Worm (Caenorhabditis elegans): Measurements from ENCODE around the gene algn-11.

The algn-11 gene

ce11 chrIII:7304961-7305648, 14.7 kb upstream of the algn-11 start:
- TF ChIP-seq ceh-22 (tag; optimal IDR thresholded peaks at IDR 0.05) (no peak), K09A11.1 (tag; optimal IDR thresholded peaks at IDR 0.05; ENCODE audit: insufficient read depth) (no peak), ceh-9 (tag; optimal IDR thresholded peaks at IDR 0.05) (no peak), zip-5 (tag; optimal IDR thresholded peaks at IDR 0.05) (no peak), pha-2 (tag; optimal IDR thresholded peaks at IDR 0.05) (no peak), hlh-15 (tag; optimal IDR thresholded peaks at IDR 0.05) (no peak), pros-1 (tag; optimal IDR thresholded peaks at IDR 0.05) (no peak), npax-4 (tag; optimal IDR thresholded peaks at IDR 0.05) (no peak), gmeb-2 (tag; optimal IDR thresholded peaks at IDR 0.05) (no peak), syd-9 (tag; optimal IDR thresholded peaks at IDR 0.05) (no peak), ceh-34 (tag; optimal IDR thresholded peaks at IDR 0.05) (no peak), rnt-1 (tag; optimal IDR thresholded peaks at IDR 0.05) (no peak), ceh-30 (tag; optimal IDR thresholded peaks at IDR 0.05) (no peak), ceh-18 (tag; optimal IDR thresholded peaks at IDR 0.05) (no peak)

ce11 chrIII:7301668-7302067, 11.3 kb upstream of the algn-11 start:
- TF ChIP-seq ref-2 (tag; optimal IDR thresholded peaks at IDR 0.05) (no peak), lim-6 (tag; optimal IDR thresholded peaks at IDR 0.05) (no peak), F13H6.1 (tag; optimal IDR thresholded peaks at IDR 0.05) (no peak), ceh-6 (GFP tag; optimal IDR thresholded peaks at IDR 0.05) (no peak), sdc-2 (tag; optimal IDR thresholded peaks at IDR 0.05) (no peak), unc-3 (GFP tag; conservative IDR thresholded peaks at IDR 0.05) (no peak), unc-3 (tag; optimal IDR thresholded peaks at IDR 0.05) (no peak), madf-2 (tag; optimal IDR thresholded peaks at IDR 0.05) (no peak), npax-4 (tag; optimal IDR thresholded peaks at IDR 0.05) (no peak), elt-4 (tag; optimal IDR thresholded peaks at IDR 0.05) (no peak), eyg-1 (tag; optimal IDR thresholded peaks at IDR 0.05) (no peak), che-1 (tag; optimal IDR thresholded peaks at IDR 0.05) (no peak), Y22D7AL.16 (tag; optimal IDR thresholded peaks at IDR 0.05) (no peak), pha-2 (tag; optimal IDR thresholded peaks at IDR 0.05) (no peak), gmeb-2 (tag; optimal IDR thresholded peaks at IDR 0.05) (no peak), tbx-7 (tag; optimal IDR thresholded peaks at IDR 0.05) (no peak), C38D4.7 (GFP tag; optimal IDR thresholded peaks at IDR 0.05) (no peak), dve-1 (tag; optimal IDR thresholded peaks at IDR 0.05) (no peak)

ce11 chrIII:7300763-7301162, 10.4 kb upstream of the algn-11 start:
- TF ChIP-seq unc-3 (GFP tag; conservative IDR thresholded peaks at IDR 0.05), result no peak
- no peak for TF ChIP-seq unc-3 (tag; optimal IDR thresholded peaks at IDR 0.05)
- TF ChIP-seq ama-1 (optimal IDR thresholded peaks at IDR 0.05), result no peak
- no peak for TF ChIP-seq syd-9 (tag; optimal IDR thresholded peaks at IDR 0.05)
- no peak for TF ChIP-seq nfya-1 (tag; optimal IDR thresholded peaks at IDR 0.05)
- no peak for TF ChIP-seq elt-4 (tag; optimal IDR thresholded peaks at IDR 0.05)
- no peak for TF ChIP-seq tbx-7 (tag; optimal IDR thresholded peaks at IDR 0.05)
- no peak for TF ChIP-seq ceh-30 (tag; optimal IDR thresholded peaks at IDR 0.05)
- TF ChIP-seq C08G9.2 (tag; optimal IDR thresholded peaks at IDR 0.05), result no peak
- no peak for TF ChIP-seq ets-4 (tag; optimal IDR thresholded peaks at IDR 0.05)
- no peak for TF ChIP-seq ref-2 (tag; optimal IDR thresholded peaks at IDR 0.05)
- TF ChIP-seq hlh-8 (tag; optimal IDR thresholded peaks at IDR 0.05), result no peak
- TF ChIP-seq sdc-2 (tag; optimal IDR thresholded peaks at IDR 0.05), result no peak
- no peak for TF ChIP-seq nhr-232 (tag; optimal IDR thresholded peaks at IDR 0.05)

- no peak for TF ChIP-seq T23F11.4 (GFP tag; optimal IDR thresholded peaks at IDR 0.05)
- TF ChIP-seq ceh-45 (GFP tag; IDR thresholded peaks at IDR 0.05), result no peak
- TF ChIP-seq C38D4.7 (GFP tag; optimal IDR thresholded peaks at IDR 0.05), result no peak
- TF ChIP-seq eyg-1 (tag; optimal IDR thresholded peaks at IDR 0.05), result no peak
- TF ChIP-seq sox-4 (tag; optimal IDR thresholded peaks at IDR 0.05), result no peak
- no peak for TF ChIP-seq zip-5 (tag; optimal IDR thresholded peaks at IDR 0.05)
- no peak for TF ChIP-seq ceh-34 (tag; optimal IDR thresholded peaks at IDR 0.05)
- TF ChIP-seq unc-42 (tag; optimal IDR thresholded peaks at IDR 0.05), result no peak
- no peak for TF ChIP-seq lim-6 (tag; optimal IDR thresholded peaks at IDR 0.05)
- TF ChIP-seq hlh-15 (tag; optimal IDR thresholded peaks at IDR 0.05), result no peak
Observed at ce11 chrIII:7300169-7300568, 9.8 kb upstream of the algn-11 start.
